Worm (Caenorhabditis elegans) whole organism, L1 larva: Measurements from ENCODE around the gene K12H6.6.

Experiments used
- blmp-1 ChIP-seq: fragments of 150-350 bp; optimal IDR thresholded peaks from 2 replicates; lab custom pipeline; 2014; ENCODE audit warnings: missing biosample characterization, missing genetic modification characterization
- dpl-1 ChIP-seq, 3 experiments: fragments of 150-350 bp in 2 of 3; sonication (generic microtip) in 1 of 3; optimal IDR thresholded peaks; 2 replicates each; lab custom pipeline; 2014 to 2017; ENCODE audit warnings: missing biosample characterization in 3 of 3, missing genetic modification characterization in 3 of 3, missing genetic modification reagents in 3 of 3
- elt-2 ChIP-seq: sonication (generic microtip); optimal IDR thresholded peaks from 2 replicates; lab custom pipeline; 2016; ENCODE audit warnings: missing genetic modification characterization, mild to moderate bottlenecking, inconsistent platforms, missing compliant biosample characterization, missing genetic modification reagents
- lin-13 ChIP-seq: fragments of 150-350 bp; optimal IDR thresholded peaks from 2 replicates; lab custom pipeline; 2014; ENCODE audit warnings: missing biosample characterization, missing genetic modification reagents, missing genetic modification characterization
- lin-15B ChIP-seq: fragments of 150-350 bp; sonication (generic microtip); optimal IDR thresholded peaks from 3 replicates; lab custom pipeline; 2014; ENCODE audit warnings: missing biosample characterization, missing genetic modification characterization
- lin-39 ChIP-seq: fragments of 150-350 bp; optimal IDR thresholded peaks from 2 replicates; lab custom pipeline; 2014; ENCODE audit warnings: missing biosample characterization, missing genetic modification reagents, missing genetic modification characterization
- lsy-2 ChIP-seq, 2 experiments: fragments of 150-350 bp; optimal IDR thresholded peaks; 2 replicates each; lab custom pipeline; 2014; ENCODE audit warnings: missing biosample characterization in 2 of 2, missing genetic modification characterization in 2 of 2
- nhr-11 ChIP-seq: fragments of 150-350 bp; optimal IDR thresholded peaks from 2 replicates; lab custom pipeline; 2014; ENCODE audit warnings: missing biosample characterization, missing genetic modification characterization
- nhr-12 ChIP-seq: sonication (generic microtip); optimal IDR thresholded peaks from 2 replicates; lab custom pipeline; 2017; ENCODE audit warnings: missing biosample characterization, missing genetic modification characterization
- nhr-76 ChIP-seq: sonication (generic microtip); optimal IDR thresholded peaks from 2 replicates; lab custom pipeline; 2017; ENCODE audit warnings: missing biosample characterization, missing genetic modification characterization
- nhr-77 ChIP-seq: fragments of 150-350 bp; optimal IDR thresholded peaks from 2 replicates; lab custom pipeline; 2014; ENCODE audit warnings: missing biosample characterization, missing genetic modification characterization
- swsn-7 ChIP-seq: sonication (generic microtip); optimal IDR thresholded peaks from 2 replicates; lab custom pipeline; 2016; ENCODE audit warnings: missing genetic modification characterization, missing compliant biosample characterization
- unc-86 ChIP-seq: sonication (generic microtip); optimal IDR thresholded peaks from 2 replicates; lab custom pipeline; 2016; ENCODE audit warnings: missing genetic modification characterization, missing compliant biosample characterization
- vab-15 ChIP-seq: sonication (generic microtip); optimal IDR thresholded peaks from 2 replicates; lab custom pipeline; 2017; ENCODE audit warnings: missing genotype, mild to moderate bottlenecking, missing genetic modification characterization, missing compliant biosample characterization

ce11 chrII:2878909-2879308 lies 47.9 kb upstream of the K12H6.6 start:
- TF ChIP-seq nhr-77 (tag; lab: Kevin White, UChicago) (no peak), lin-39 (tag; lab: Kevin White, UChicago) (no peak), elt-2 (tag; lab: Kevin White, UChicago) (no peak), lsy-2 (tag; optimal IDR thresholded peaks at IDR 0.05; lab: Kevin White, UChicago) (no peak), unc-86 (tag; lab: Kevin White, UChicago) (no peak), nhr-11 (tag; lab: Kevin White, UChicago) (no peak), swsn-7 (tag; lab: Kevin White, UChicago) (no peak), nhr-12 (tag; lab: Kevin White, UChicago) (no peak), nhr-76 (tag; lab: Kevin White, UChicago) (no peak), lin-15B (tag; lab: Kevin White, UChicago) (no peak), blmp-1 (tag; lab: Kevin White, UChicago) (no peak), dpl-1 (GFP tag; optimal IDR thresholded peaks at IDR 0.05; lab: Kevin White, UChicago) (no peak), vab-15 (tag; lab: Kevin White, UChicago) (no peak), lin-13 (no peak)
